Worm (Caenorhabditis elegans): ENCODE measurements around the gene T28A11.3.

The T28A11.3 gene

ce11 chrV:3280009-3280408, 4.9 kb downstream of the T28A11.3 start, which contains the start of gene T28A11.2:
T28A11.2 (plus strand) TSS chrV:3280379.
- TF ChIP-seq aptf-2 (GFP tag; conservative IDR thresholded peaks at IDR 0.05) (no peak), efl-1 (GFP tag; optimal IDR thresholded peaks at IDR 0.05) (no peak), ama-1 (optimal IDR thresholded peaks at IDR 0.05) (no peak), ama-1 (GFP tag; optimal IDR thresholded peaks at IDR 0.05) (no peak), dox-1 (GFP tag; IDR thresholded peaks at IDR 0.05) (no peak), snpc-3.4 (tag; optimal IDR thresholded peaks at IDR 0.05) (no peak), tbx-9 (tag; optimal IDR thresholded peaks at IDR 0.05; ENCODE audit: borderline replicate concordance) (no peak)

- TF ChIP-seq madf-6 (GFP tag; IDR thresholded peaks at IDR 0.05) = no peak
- TF ChIP-seq Y95B8A.8 (GFP tag; IDR thresholded peaks at IDR 0.05) = no peak
- TF ChIP-seq D2030.7 (GFP tag; IDR thresholded peaks at IDR 0.05) = no peak
- TF ChIP-seq chd-7 (tag; optimal IDR thresholded peaks at IDR 0.05) = no peak
- no peak for TF ChIP-seq ceh-79 (tag; optimal IDR thresholded peaks at IDR 0.05)
- TF ChIP-seq nhr-27 (tag; optimal IDR thresholded peaks at IDR 0.05) = no peak
- 0 out of 2 replicates have a peak, but pooled peaks have one; percentile 28 for TF ChIP-seq madf-3 (GFP tag; IDR thresholded peaks at IDR 0.05)
These were observed 6.4 kb downstream of the T28A11.3 start, which contains the start of gene T28A11.25 for ce11 chrV:3281523-3281922. T28A11.25 (plus strand) TSS chrV:3281823.

ce11 chrV:3282957-3283356, 7.8 kb downstream of the T28A11.3 start, which contains the start of gene str-64:
str-64 (plus strand) TSS chrV:3283257.
- TF ChIP-seq K12H6.12 (tag; optimal IDR thresholded peaks at IDR 0.05) (no peak), mcd-1 (GFP tag; IDR thresholded peaks at IDR 0.05) (no peak), unc-62 (GFP tag; optimal IDR thresholded peaks at IDR 0.05) (no peak), lin-54 (GFP tag; optimal IDR thresholded peaks at IDR 0.05) (no peak)

- no peak for TF ChIP-seq ceh-58 (GFP tag; IDR thresholded peaks at IDR 0.05)
- TF ChIP-seq lin-26 (GFP tag; IDR thresholded peaks at IDR 0.05) = no peak
- no peak for TF ChIP-seq nfya-2 (GFP tag; IDR thresholded peaks at IDR 0.05)
- TF ChIP-seq Y79H2A.3 (GFP tag; conservative IDR thresholded peaks at IDR 0.05) = no peak
- TF ChIP-seq dpff-1 (tag; optimal IDR thresholded peaks at IDR 0.05) = no peak
- no peak for TF ChIP-seq C17E4.6 (GFP tag; IDR thresholded peaks at IDR 0.05)
- TF ChIP-seq madf-3 (GFP tag; IDR thresholded peaks at IDR 0.05) = no peak
- no peak for TF ChIP-seq F57A8.1 (GFP tag; optimal IDR thresholded peaks at IDR 0.05)
- no peak for TF ChIP-seq F57C9.4 (tag; optimal IDR thresholded peaks at IDR 0.05)
- no peak for TF ChIP-seq efl-1 (GFP tag; optimal IDR thresholded peaks at IDR 0.05)
- TF ChIP-seq nhr-80 (tag; optimal IDR thresholded peaks at IDR 0.05) = no peak
- TF ChIP-seq ztf-22 (GFP tag; optimal IDR thresholded peaks at IDR 0.05) = no peak
- TF ChIP-seq cebp-2 (GFP tag; IDR thresholded peaks at IDR 0.05) = no peak
- TF ChIP-seq hrde-1 (tag; optimal IDR thresholded peaks at IDR 0.05; ENCODE audit: borderline replicate concordance) = no peak
- no peak for TF ChIP-seq lin-35 (GFP tag; optimal IDR thresholded peaks at IDR 0.05)
- TF ChIP-seq ztf-18 (tag; optimal IDR thresholded peaks at IDR 0.05) = no peak
- no peak for TF ChIP-seq zim-3 (tag; optimal IDR thresholded peaks at IDR 0.05)
- no peak for TF ChIP-seq ceh-40 (GFP tag; IDR thresholded peaks at IDR 0.05)
- TF ChIP-seq bed-2 (GFP tag; IDR thresholded peaks at IDR 0.05) = no peak
- no peak for TF ChIP-seq unc-62 (GFP tag; optimal IDR thresholded peaks at IDR 0.05)
These were observed 9.5 kb downstream of the T28A11.3 start, which contains the start of gene F35F10.5 for ce11 chrV:3284629-3285028. F35F10.5 (plus strand) TSS chrV:3284929.

Data from whole organism, young adult.